Worm (Caenorhabditis elegans): Measurements from ENCODE around the gene F09E5.16.

F09E5.16 gene

DNA sequence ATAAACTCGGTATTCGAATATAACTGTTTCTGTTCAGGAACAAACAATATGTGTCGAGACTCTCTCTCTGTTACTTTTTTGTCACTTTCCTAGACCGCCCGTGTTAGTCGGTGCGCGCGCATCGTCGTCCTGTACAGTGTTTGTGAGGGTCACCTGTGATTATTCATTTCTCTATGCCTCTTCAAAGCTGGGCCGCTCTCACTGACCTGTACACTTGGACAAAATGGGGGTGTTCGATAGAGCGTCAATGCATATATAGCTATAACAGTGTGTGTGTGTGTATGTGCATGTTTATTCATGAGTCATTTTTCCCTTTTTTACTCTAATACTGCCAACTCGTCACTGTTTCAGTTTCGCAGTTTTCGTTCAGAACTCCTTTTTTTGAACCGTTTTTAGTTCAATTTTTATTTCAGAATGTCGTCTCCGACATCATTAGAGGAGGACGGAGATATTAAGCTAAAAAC is 14.1 kb upstream of the F09E5.16 start, which contains the start of gene pkc-3 (continued):
- no peak for TF ChIP-seq mel-28 (tag; optimal IDR thresholded peaks at IDR 0.05; ENCODE audit: borderline replicate concordance)
- no peak for TF ChIP-seq ceh-91 (GFP tag; IDR thresholded peaks at IDR 0.05)
- peak; percentile 37 for TF ChIP-seq F22D6.2 (tag; optimal IDR thresholded peaks at IDR 0.05)
- peak; percentile 47; the same call in 1 of the 2 replicates for TF ChIP-seq mcd-1 (GFP tag; IDR thresholded peaks at IDR 0.05)
- no peak for TF ChIP-seq aptf-2 (GFP tag; conservative IDR thresholded peaks at IDR 0.05)
- TF ChIP-seq pha-4 (tag; optimal IDR thresholded peaks at IDR 0.05) = peak; percentile 54
- no peak for TF ChIP-seq F57A8.1 (GFP tag; optimal IDR thresholded peaks at IDR 0.05)
- TF ChIP-seq ets-4 (GFP tag; optimal IDR thresholded peaks at IDR 0.05) = peak; percentile 54
- TF ChIP-seq die-1 (tag; optimal IDR thresholded peaks at IDR 0.05) = peak; percentile 55
- peak; percentile 84; the same call in 1 of the 2 replicates for TF ChIP-seq Y56A3A.18 (GFP tag; IDR thresholded peaks at IDR 0.05)
- peak; percentile 51 for TF ChIP-seq ztf-26 (tag; optimal IDR thresholded peaks at IDR 0.05)
- no peak for TF ChIP-seq F57C9.4 (tag; optimal IDR thresholded peaks at IDR 0.05)
- TF ChIP-seq T26A5.8 (tag; optimal IDR thresholded peaks at IDR 0.05) = no peak
- no peak for TF ChIP-seq hlh-12 (tag; optimal IDR thresholded peaks at IDR 0.05)
- 0 out of 2 replicates have a peak, but pooled peaks have one; percentile 33 for TF ChIP-seq Y79H2A.3 (GFP tag; conservative IDR thresholded peaks at IDR 0.05)
- peak; percentile 28 for TF ChIP-seq B0035.1 (tag; optimal IDR thresholded peaks at IDR 0.05)
- no peak for TF ChIP-seq madf-8 (GFP tag; conservative IDR thresholded peaks at IDR 0.05)
- peak; percentile 44 for TF ChIP-seq dpff-1 (tag; optimal IDR thresholded peaks at IDR 0.05)
- peak; percentile 40; the same call in 1 of the 2 replicates for TF ChIP-seq zfh-2 (GFP tag; conservative IDR thresholded peaks at IDR 0.05)
- no peak for TF ChIP-seq ztf-28 (GFP tag; IDR thresholded peaks at IDR 0.05)
- TF ChIP-seq cebp-2 (GFP tag; IDR thresholded peaks at IDR 0.05) = 0 out of 2 replicates have a peak, but pooled peaks have one; percentile 31
- TF ChIP-seq nhr-120 (GFP tag; IDR thresholded peaks at IDR 0.05) = no peak
- TF ChIP-seq egl-18 (GFP tag; IDR thresholded peaks at IDR 0.05) = 0 out of 2 replicates have a peak, but pooled peaks have one; percentile 3
- TF ChIP-seq snpc-3.4 (tag; optimal IDR thresholded peaks at IDR 0.05) = peak; percentile 80
- no peak for TF ChIP-seq cebp-1 (GFP tag; IDR thresholded peaks at IDR 0.05)
- peak; percentile 65 for TF ChIP-seq cebp-1 (tag; optimal IDR thresholded peaks at IDR 0.05)
- no peak for TF ChIP-seq ztf-25 (GFP tag; IDR thresholded peaks at IDR 0.05)
- no peak for TF ChIP-seq aptf-3 (GFP tag; IDR thresholded peaks at IDR 0.05)
- peak; percentile 76 for TF ChIP-seq atf-7 (tag; optimal IDR thresholded peaks at IDR 0.05)
- TF ChIP-seq ceh-40 (GFP tag; IDR thresholded peaks at IDR 0.05) = 0 out of 2 replicates have a peak, but pooled peaks have one; percentile 10
- no peak for TF ChIP-seq nfya-1 (tag; optimal IDR thresholded peaks at IDR 0.05; ENCODE audit: borderline replicate concordance, insufficient read depth)
- no peak for TF ChIP-seq F23B12.7 (tag; optimal IDR thresholded peaks at IDR 0.05; ENCODE audit: insufficient read depth)
- peak; percentile 63 for TF ChIP-seq efl-1 (GFP tag; optimal IDR thresholded peaks at IDR 0.05)
- no peak for TF ChIP-seq K11D2.4 (GFP tag; IDR thresholded peaks at IDR 0.05)
- peak; percentile 50 to 78 for TF ChIP-seq let-607 (tag; optimal IDR thresholded peaks at IDR 0.05)
- peak; percentile 59 for TF ChIP-seq hmg-1.2 (GFP tag; IDR thresholded peaks at IDR 0.05)
- TF ChIP-seq attf-3 (GFP tag; conservative IDR thresholded peaks at IDR 0.05) = no peak; the same call in 1 of the 2 replicates
- TF ChIP-seq snpc-1.3 (tag; optimal IDR thresholded peaks at IDR 0.05; ENCODE audit: insufficient read depth) = peak; percentile 30
- TF ChIP-seq ama-1 (optimal IDR thresholded peaks at IDR 0.05) = peak; percentile 79
- no peak for TF ChIP-seq ama-1 (GFP tag; optimal IDR thresholded peaks at IDR 0.05)
- TF ChIP-seq F55B11.4 (tag; optimal IDR thresholded peaks at IDR 0.05; ENCODE audit: borderline replicate concordance, insufficient read depth) = no peak
- TF ChIP-seq gei-17 (GFP tag; optimal IDR thresholded peaks at IDR 0.05) = peak; percentile 10
- peak; percentile 70; the same call in 1 of the 2 replicates for TF ChIP-seq madf-6 (GFP tag; IDR thresholded peaks at IDR 0.05)
- TF ChIP-seq nhr-90 (tag; optimal IDR thresholded peaks at IDR 0.05) = peak; percentile 70
- no peak for TF ChIP-seq hlh-26 (GFP tag; conservative IDR thresholded peaks at IDR 0.05)
- no peak for TF ChIP-seq Y53F4B.3 (GFP tag; IDR thresholded peaks at IDR 0.05)
- TF ChIP-seq F39B2.1 (GFP tag; IDR thresholded peaks at IDR 0.05) = 0 out of 2 replicates have a peak, but pooled peaks have one; percentile 54
- TF ChIP-seq ekl-4 (GFP tag; IDR thresholded peaks at IDR 0.05) = peak; percentile 78
